Worm (Caenorhabditis elegans) whole organism, mixed stage, embryonic: ENCODE measurements around the gene far-3.

Experiments used
- M03D4.4 ChIP-seq: sonication (generic microtip); optimal IDR thresholded peaks from 2 replicates; lab custom pipeline; 2017; ENCODE audit warnings: mild to moderate bottlenecking, missing genetic modification characterization, missing compliant biosample characterization
- bed-3 ChIP-seq: fragments of 200-800 bp; sonication (Bioruptor generic); optimal IDR thresholded peaks from 3 replicates; lab custom pipeline; 2018; ENCODE audit warnings: mild to moderate bottlenecking, missing genetic modification characterization, moderate library complexity, missing compliant biosample characterization
- blmp-1 ChIP-seq: fragments of 150-350 bp; optimal IDR thresholded peaks from 2 replicates; lab custom pipeline; 2014; ENCODE audit warnings: missing biosample characterization, missing genetic modification characterization
- ceh-39 ChIP-seq: fragments of 150-350 bp; optimal IDR thresholded peaks from 2 replicates; lab custom pipeline; 2014; ENCODE audit warnings: missing biosample characterization, missing genetic modification characterization
- ceh-43 ChIP-seq: fragments of 200-800 bp; sonication (Bioruptor generic); optimal IDR thresholded peaks from 2 replicates; lab custom pipeline; 2018; ENCODE audit warnings: mild to moderate bottlenecking, missing genetic modification characterization, moderate library complexity, missing compliant biosample characterization
- ceh-83 ChIP-seq: fragments of 200-800 bp; sonication (Bioruptor generic); optimal IDR thresholded peaks from 2 replicates; lab custom pipeline; 2018; ENCODE audit warnings: mild to moderate bottlenecking, missing genetic modification characterization, missing compliant biosample characterization
- ces-1 ChIP-seq: fragments of 150-350 bp; optimal IDR thresholded peaks from 2 replicates; lab custom pipeline; 2014; ENCODE audit warnings: missing biosample characterization, missing genetic modification reagents, missing genetic modification characterization
- cnd-1 ChIP-seq: fragments of 200-800 bp; sonication (Bioruptor generic); optimal IDR thresholded peaks from 2 replicates; lab custom pipeline; 2018; ENCODE audit warnings: mild to moderate bottlenecking, missing genetic modification characterization, missing compliant biosample characterization
- drap-1 ChIP-seq: fragments of 200-800 bp; sonication (Bioruptor generic); optimal IDR thresholded peaks from 3 replicates; lab custom pipeline; 2018; ENCODE audit warnings: mild to moderate bottlenecking, missing genetic modification characterization, missing compliant biosample characterization
- elt-1 ChIP-seq: sonication (generic microtip); optimal IDR thresholded peaks from 2 replicates; lab custom pipeline; 2017; ENCODE audit warnings: missing genetic modification characterization, mild to moderate bottlenecking, missing compliant biosample characterization, antibody characterized with exemption, moderate library complexity, borderline replicate concordance; ENCODE audit not compliant: insufficient read depth
- flh-1 ChIP-seq: fragments of 200-800 bp; sonication (Bioruptor generic); optimal IDR thresholded peaks from 2 replicates; lab custom pipeline; 2018; ENCODE audit warnings: mild to moderate bottlenecking, missing genetic modification characterization, moderate library complexity, missing compliant biosample characterization
- ham-2 ChIP-seq: fragments of 200-800 bp; sonication (Bioruptor generic); optimal IDR thresholded peaks from 2 replicates; lab custom pipeline; 2018; ENCODE audit warnings: mild to moderate bottlenecking, missing genetic modification characterization, missing compliant biosample characterization
- hlh-1 ChIP-seq: fragments of 150-350 bp; optimal IDR thresholded peaks from 2 replicates; lab custom pipeline; 2014; ENCODE audit warnings: missing biosample characterization, missing genetic modification reagents, missing genetic modification characterization
- lin-13 ChIP-seq: fragments of 150-350 bp; optimal IDR thresholded peaks from 2 replicates; lab custom pipeline; 2014; ENCODE audit warnings: missing biosample characterization, missing genetic modification characterization
- lin-32 ChIP-seq: fragments of 200-800 bp; sonication (Bioruptor generic); optimal IDR thresholded peaks from 2 replicates; lab custom pipeline; 2018; ENCODE audit warnings: mild to moderate bottlenecking, missing genetic modification characterization, missing compliant biosample characterization
- lsy-2 ChIP-seq: fragments of 150-350 bp; optimal IDR thresholded peaks from 2 replicates; lab custom pipeline; 2014; ENCODE audit warnings: missing biosample characterization, missing genetic modification characterization
- mab-5 ChIP-seq: fragments of 150-350 bp; optimal IDR thresholded peaks from 2 replicates; lab custom pipeline; 2014; ENCODE audit warnings: missing biosample characterization, missing genetic modification characterization
- mep-1 ChIP-seq: fragments of 150-350 bp; optimal IDR thresholded peaks from 2 replicates; lab custom pipeline; 2017; ENCODE audit warnings: missing biosample characterization, missing genetic modification reagents, missing genetic modification characterization, inconsistent platforms
- mls-2 ChIP-seq: sonication (generic microtip); optimal IDR thresholded peaks from 2 replicates; lab custom pipeline; 2016; ENCODE audit warnings: mild to moderate bottlenecking, missing genetic modification characterization, moderate library complexity, missing compliant biosample characterization
- nhr-12 ChIP-seq: fragments of 150-350 bp; optimal IDR thresholded peaks from 2 replicates; lab custom pipeline; 2014; ENCODE audit warnings: missing biosample characterization, missing genetic modification characterization
- nhr-2 ChIP-seq: fragments of 150-350 bp; optimal IDR thresholded peaks from 2 replicates; lab custom pipeline; 2014; ENCODE audit warnings: missing biosample characterization, missing genetic modification characterization
- nhr-237 ChIP-seq: fragments of 150-350 bp; optimal IDR thresholded peaks from 2 replicates; lab custom pipeline; 2014; ENCODE audit warnings: missing biosample characterization, missing genetic modification characterization
- nhr-28 ChIP-seq: fragments of 150-350 bp; optimal IDR thresholded peaks from 2 replicates; lab custom pipeline; 2014; ENCODE audit warnings: missing biosample characterization, missing genetic modification characterization
- nhr-76 ChIP-seq: sonication (generic microtip); optimal IDR thresholded peaks from 2 replicates; lab custom pipeline; 2017; ENCODE audit warnings: missing biosample characterization, missing genetic modification characterization
- pha-4 ChIP-seq: fragments of 150-350 bp; optimal IDR thresholded peaks from 2 replicates; lab custom pipeline; 2018; ENCODE audit warnings: missing biosample characterization, missing genetic modification reagents, missing genetic modification characterization
- sem-2 ChIP-seq: fragments of 200-800 bp; sonication (Bioruptor generic); optimal IDR thresholded peaks from 2 replicates; lab custom pipeline; 2018; ENCODE audit warnings: mild to moderate bottlenecking, missing genetic modification characterization, missing compliant biosample characterization
- snpc-4 ChIP-seq: fragments of 150-350 bp; optimal IDR thresholded peaks from 2 replicates; lab custom pipeline; 2014; ENCODE audit warnings: missing biosample characterization, missing genetic modification characterization
- sptf-1 ChIP-seq: sonication (generic microtip); optimal IDR thresholded peaks from 2 replicates; lab custom pipeline; 2017; ENCODE audit warnings: mild to moderate bottlenecking, missing genetic modification characterization, moderate library complexity, missing compliant biosample characterization
- tbx-8 ChIP-seq: fragments of 200-800 bp; sonication (Bioruptor generic); optimal IDR thresholded peaks from 2 replicates; lab custom pipeline; 2018; ENCODE audit warnings: mild to moderate bottlenecking, missing genetic modification characterization, moderate library complexity, missing compliant biosample characterization
- unc-120 ChIP-seq: sonication (generic microtip); optimal IDR thresholded peaks from 2 replicates; lab custom pipeline; 2017; ENCODE audit warnings: missing genetic modification characterization, missing compliant biosample characterization; ENCODE audit not compliant: poor library complexity, severe bottlenecking
- unc-62 ChIP-seq: fragments of 150-350 bp; optimal IDR thresholded peaks from 2 replicates; lab custom pipeline; 2014; ENCODE audit warnings: missing biosample characterization, missing genetic modification reagents, missing genetic modification characterization
- zip-8 ChIP-seq: fragments of 150-350 bp; optimal IDR thresholded peaks from 2 replicates; lab custom pipeline; 2014; ENCODE audit warnings: missing biosample characterization, missing genetic modification characterization
- ztf-11 ChIP-seq: fragments of 150-350 bp; optimal IDR thresholded peaks from 2 replicates; lab custom pipeline; 2014; ENCODE audit warnings: missing biosample characterization, missing genetic modification characterization

Gene far-3

ce11 chrV:13004374-13004773 lies 7.1 kb upstream of the far-3 start:
- TF ChIP-seq bed-3 (GFP tag; lab: Kevin White, UChicago) (no peak), hlh-1 (no peak), lin-32 (no peak), sem-2 (no peak)

DNA sequence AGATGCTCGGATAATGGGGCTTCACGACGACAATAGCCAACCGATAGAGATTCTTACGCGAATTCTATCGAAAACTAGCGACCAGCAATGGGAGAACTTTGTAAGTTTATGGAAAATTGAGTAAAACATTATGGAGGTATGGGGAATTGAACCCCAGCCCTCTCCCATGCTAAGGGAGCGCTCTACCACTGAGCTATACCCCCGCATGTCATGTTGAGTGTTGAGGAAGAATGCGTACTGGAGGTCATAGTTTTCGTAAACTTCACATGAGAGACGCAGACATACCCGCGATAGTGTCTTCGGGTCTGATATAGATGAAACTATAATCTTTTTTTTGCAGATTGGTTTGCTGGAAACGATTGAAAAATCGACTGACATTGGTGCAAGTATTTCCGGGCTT lies 6.1 kb upstream of the far-3 start:
- TF ChIP-seq nhr-76 (tag; lab: Kevin White, UChicago) (no peak), ceh-83 (GFP tag; lab: Kevin White, UChicago) (peak; percentile 92), ceh-43 (GFP tag; lab: Kevin White, UChicago) (peak; percentile 78), drap-1 (GFP tag; lab: Kevin White, UChicago) (peak; percentile 87), sem-2 (peak; percentile 80), pha-4 (peak; percentile 29), snpc-4 (tag; lab: Kevin White, UChicago) (no peak), lsy-2 (tag; lab: Kevin White, UChicago) (no peak), nhr-237 (tag; lab: Kevin White, UChicago) (peak; percentile 10), ham-2 (GFP tag; lab: Kevin White, UChicago) (peak; percentile 90), unc-62 (GFP tag; lab: Kevin White, UChicago) (peak; percentile 37), lin-13 (tag; lab: Kevin White, UChicago) (peak; percentile 43), bed-3 (GFP tag; lab: Kevin White, UChicago) (peak; percentile 74), cnd-1 (peak; percentile 79), nhr-12 (tag; lab: Kevin White, UChicago) (no peak), mls-2 (peak; percentile 94), flh-1 (peak; percentile 41), nhr-2 (tag; lab: Kevin White, UChicago) (no peak), nhr-28 (tag; lab: Kevin White, UChicago) (peak; percentile 69), sptf-1 (peak; percentile 93), lin-32 (peak; percentile 86), tbx-8 (GFP tag; lab: Kevin White, UChicago) (peak; percentile 62), ztf-11 (tag; lab: Kevin White, UChicago) (no peak), unc-120 (tag; lab: Kevin White, UChicago) (peak; percentile 87), mep-1 (peak; percentile 26), M03D4.4 (tag; lab: Kevin White, UChicago) (peak; percentile 87), elt-1 (tag; lab: Kevin White, UChicago) (peak; percentile 16)

DNA sequence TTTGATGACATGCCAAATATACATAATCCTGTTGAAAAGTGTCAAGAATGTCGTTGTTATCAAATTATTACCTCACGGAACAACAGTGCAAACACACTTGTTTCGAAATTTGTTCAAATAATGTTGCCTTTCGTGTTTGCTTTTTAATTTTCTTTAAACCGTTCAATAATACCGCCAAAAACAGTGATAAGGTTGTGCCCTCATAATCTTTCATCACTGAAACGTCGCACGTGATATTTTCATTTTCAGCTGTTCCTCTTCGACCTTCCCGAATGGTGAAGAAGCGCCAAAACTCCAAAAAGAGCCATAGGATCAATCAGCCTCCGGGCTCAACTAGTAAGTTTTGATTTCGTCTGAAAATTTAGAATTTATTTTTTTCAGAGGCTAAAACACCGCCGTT lies 4.7 kb upstream of the far-3 start, which contains the start of gene inft-2:
Gene inft-2, plus strand, starts transcription at position 248 of the 400 bp plus-strand sequence.
- TF ChIP-seq nhr-12 (tag; lab: Kevin White, UChicago) (no peak), ceh-39 (tag; lab: Kevin White, UChicago) (no peak), ztf-11 (tag; lab: Kevin White, UChicago) (no peak), bed-3 (GFP tag; lab: Kevin White, UChicago) (no peak), lin-13 (tag; lab: Kevin White, UChicago) (no peak), ces-1 (no peak), snpc-4 (tag; lab: Kevin White, UChicago) (no peak), blmp-1 (tag; lab: Kevin White, UChicago) (no peak), flh-1 (no peak), mls-2 (no peak), mab-5 (tag; lab: Kevin White, UChicago) (no peak)
- TF ChIP-seq, all 35 proteins: peak for 0

DNA sequence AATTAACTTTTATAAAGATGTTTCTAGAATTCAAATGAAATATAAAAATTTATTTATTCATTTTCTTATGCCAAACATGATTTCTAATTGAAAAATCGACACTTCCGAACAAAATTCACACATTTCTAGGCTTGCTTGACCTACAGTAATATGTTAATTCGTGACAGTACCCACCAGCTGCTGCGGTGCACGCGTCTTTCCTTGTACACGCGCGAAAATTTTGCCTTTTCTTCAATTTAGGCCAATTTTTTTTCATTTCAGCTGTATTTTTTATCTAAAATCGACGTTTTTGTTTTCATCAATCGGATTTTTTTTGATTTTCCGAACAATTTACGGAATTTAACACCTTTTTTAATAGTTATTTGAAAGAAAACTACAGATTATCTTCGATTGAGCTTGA lies 2.7 kb upstream of the far-3 start:
- TF ChIP-seq nhr-28 (tag; lab: Kevin White, UChicago) (no peak), mep-1 (no peak), sptf-1 (no peak), ces-1 (no peak), blmp-1 (tag; lab: Kevin White, UChicago) (no peak), nhr-237 (tag; lab: Kevin White, UChicago) (no peak), bed-3 (GFP tag; lab: Kevin White, UChicago) (no peak), cnd-1 (no peak), drap-1 (GFP tag; lab: Kevin White, UChicago) (no peak), ceh-83 (GFP tag; lab: Kevin White, UChicago) (no peak), pha-4 (no peak), unc-120 (tag; lab: Kevin White, UChicago) (no peak), zip-8 (tag; lab: Kevin White, UChicago) (no peak), ceh-39 (tag; lab: Kevin White, UChicago) (no peak)
